Fruit fly (Drosophila melanogaster): ENCODE measurements around the gene Manf.

Manf gene

DNA sequence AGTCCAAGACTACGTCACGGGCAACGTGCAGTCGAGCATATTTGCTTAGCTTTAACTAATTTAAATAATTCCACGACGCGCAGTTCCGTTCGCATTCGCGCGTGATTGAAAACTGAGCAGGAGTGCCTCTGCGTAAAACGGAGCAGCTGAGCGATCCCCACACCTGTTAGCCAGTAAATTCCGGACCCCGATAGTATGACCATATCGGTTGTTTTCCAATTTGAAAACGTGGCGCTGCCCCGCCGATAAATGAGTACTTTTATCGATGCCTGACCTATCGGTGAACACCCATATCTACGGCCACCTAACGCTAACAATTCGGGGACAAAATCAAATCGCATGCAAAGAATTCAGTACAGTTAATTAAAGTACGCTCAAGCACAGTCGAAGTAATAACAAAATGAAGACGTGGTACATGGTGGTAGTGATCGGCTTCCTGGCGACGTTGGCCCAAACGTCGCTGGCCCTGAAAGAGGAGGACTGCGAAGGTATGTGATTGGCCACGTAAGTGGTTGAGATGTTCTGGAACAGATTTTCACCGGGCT, at the start of gene Manf, which contains the start of gene CG14879:
TSS of gene Manf (plus strand) at position 294 of the 545 bp plus-strand sequence.
TSS of gene CG14879 (minus strand) at position 116 of the 545 bp plus-strand sequence.
- TF ChIP-seq CrebA (GFP tag; optimal IDR thresholded peaks at IDR 0.05; ENCODE audit: borderline replicate concordance) (peak; percentile 92), Hr83 (GFP tag; optimal IDR thresholded peaks at IDR 0.05; ENCODE audit: poor library complexity, severe bottlenecking) (peak; percentile 17), woc (GFP tag; optimal IDR thresholded peaks at IDR 0.05) (no peak), OdsH (GFP tag; optimal IDR thresholded peaks at IDR 0.05) (no peak), CG9705 (GFP tag; optimal IDR thresholded peaks at IDR 0.05) (no peak), h (GFP tag; optimal IDR thresholded peaks at IDR 0.05) (peak; percentile 26), Rel (GFP tag; optimal IDR thresholded peaks at IDR 0.05) (no peak), Rel (tag; optimal IDR thresholded peaks at IDR 0.05) (peak; percentile 69), Hnf4 (GFP tag; optimal IDR thresholded peaks at IDR 0.05) (peak; percentile 22), ey (GFP tag; optimal IDR thresholded peaks at IDR 0.05) (no peak), Jra (GFP tag; optimal IDR thresholded peaks at IDR 0.05) (no peak), rgr (GFP tag; optimal IDR thresholded peaks at IDR 0.05) (peak; percentile 20), sv (GFP tag; optimal IDR thresholded peaks at IDR 0.05) (no peak)

DNA sequence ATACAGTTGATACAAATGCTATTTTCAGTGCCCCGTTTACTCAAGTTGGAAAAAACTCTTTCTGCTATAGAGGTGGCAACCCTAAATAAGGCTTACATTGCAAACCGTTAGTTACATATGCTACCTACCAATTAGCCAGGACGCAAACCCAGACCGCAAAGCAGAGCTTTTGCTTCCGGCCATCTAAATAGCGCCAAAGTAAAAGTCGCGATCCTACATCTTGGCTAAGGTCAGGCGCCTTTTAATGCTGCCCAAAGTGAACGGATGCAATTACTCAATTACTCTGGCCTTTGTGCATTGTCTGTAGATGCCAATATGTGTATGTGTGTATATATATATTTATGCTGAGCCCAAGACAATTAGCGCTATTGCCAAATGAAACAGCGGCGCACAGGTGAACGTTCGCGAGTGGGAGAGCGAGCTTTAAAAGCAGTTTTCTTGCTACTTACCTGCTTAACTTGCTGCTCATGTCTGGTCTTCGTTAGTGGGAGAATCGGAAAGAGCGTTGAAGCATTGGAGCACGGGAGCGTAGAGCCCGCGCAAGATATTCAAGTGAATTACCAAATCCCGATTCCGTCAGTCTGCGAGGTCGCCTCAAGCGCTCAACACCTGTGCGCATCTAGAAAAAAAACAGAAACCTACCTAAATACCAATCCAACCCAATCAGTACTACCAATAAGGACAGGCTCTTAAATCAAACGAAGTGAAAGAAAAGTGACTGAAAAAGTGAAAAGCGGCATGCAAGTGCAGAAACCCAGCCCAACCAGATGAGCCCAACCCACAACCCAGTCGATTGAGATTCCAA, 43.8 kb upstream of the Manf start, which contains the start of gene Zip89B:
TSS of gene Zip89B (plus strand) at position 574 of the 805 bp plus-strand sequence.
- TF ChIP-seq Dfd (GFP tag; optimal IDR thresholded peaks at IDR 0.05) (no peak), Hnf4 (GFP tag; optimal IDR thresholded peaks at IDR 0.05) (no peak), N (GFP tag; optimal IDR thresholded peaks at IDR 0.05) (no peak), usp (GFP tag; optimal IDR thresholded peaks at IDR 0.05) (no peak), sv (GFP tag; optimal IDR thresholded peaks at IDR 0.05) (no peak), pan (optimal IDR thresholded peaks at IDR 0.05) (no peak), sage (GFP tag; optimal IDR thresholded peaks at IDR 0.05) (peak; percentile 25), dl (GFP tag; optimal IDR thresholded peaks at IDR 0.05; ENCODE audit: insufficient read depth in 1 of 2, partially characterized antibody in 2 of 2) (peak; percentile 71 to 86), psq (GFP tag; optimal IDR thresholded peaks at IDR 0.05) (peak; percentile 8), CrebA (GFP tag; optimal IDR thresholded peaks at IDR 0.05; ENCODE audit: borderline replicate concordance) (no peak), Jra (GFP tag; optimal IDR thresholded peaks at IDR 0.05) (no peak), HLH106 (tag; optimal IDR thresholded peaks at IDR 0.05) (no peak), Rel (GFP tag; optimal IDR thresholded peaks at IDR 0.05) (no peak), Rel (tag; optimal IDR thresholded peaks at IDR 0.05) (peak; percentile 40), tai (GFP tag; optimal IDR thresholded peaks at IDR 0.05) (no peak), Dif (GFP tag; optimal IDR thresholded peaks at IDR 0.05; ENCODE audit: partially characterized antibody) (peak; percentile 89), OdsH (GFP tag; optimal IDR thresholded peaks at IDR 0.05) (peak; percentile 18), woc (GFP tag; optimal IDR thresholded peaks at IDR 0.05) (no peak)

DNA sequence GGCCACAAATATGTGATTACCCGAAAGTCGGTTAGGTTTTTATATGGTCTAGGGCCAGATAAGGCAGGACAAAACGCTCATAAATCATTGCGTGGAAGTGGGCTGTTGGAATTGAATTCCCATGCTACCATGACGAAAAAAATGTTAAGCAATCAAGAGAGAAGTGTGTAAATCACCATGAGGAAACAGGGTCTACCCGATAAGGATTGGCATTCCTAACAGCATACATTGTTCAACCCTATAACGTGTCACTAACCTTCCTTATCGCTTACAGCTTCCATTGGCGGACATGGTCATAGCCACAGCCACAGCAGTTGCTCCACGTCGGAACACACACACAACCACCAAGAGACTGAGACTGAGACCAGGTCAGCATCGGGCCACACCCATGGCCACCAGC, 41.1 kb upstream of the Manf start:
- TF ChIP-seq Abd-B (GFP tag; optimal IDR thresholded peaks at IDR 0.05) = no peak
- TF ChIP-seq Hnf4 (GFP tag; optimal IDR thresholded peaks at IDR 0.05) = no peak
- no peak for TF ChIP-seq Hr78 (GFP tag; optimal IDR thresholded peaks at IDR 0.05)
- no peak for TF ChIP-seq Dfd (GFP tag; optimal IDR thresholded peaks at IDR 0.05)
- TF ChIP-seq dsf (GFP tag; optimal IDR thresholded peaks at IDR 0.05; ENCODE audit: borderline replicate concordance) = no peak
- no peak for TF ChIP-seq usp (GFP tag; optimal IDR thresholded peaks at IDR 0.05)
- TF ChIP-seq sage (GFP tag; optimal IDR thresholded peaks at IDR 0.05) = no peak
- no peak for TF ChIP-seq CG32264 (GFP tag; optimal IDR thresholded peaks at IDR 0.05)
- TF ChIP-seq Jra (GFP tag; optimal IDR thresholded peaks at IDR 0.05) = no peak
- TF ChIP-seq rgr (GFP tag; optimal IDR thresholded peaks at IDR 0.05) = no peak
- no peak for TF ChIP-seq CrebA (GFP tag; optimal IDR thresholded peaks at IDR 0.05; ENCODE audit: borderline replicate concordance)
- TF ChIP-seq Hr83 (GFP tag; optimal IDR thresholded peaks at IDR 0.05; ENCODE audit: poor library complexity, severe bottlenecking) = no peak
- no peak for TF ChIP-seq h (GFP tag; optimal IDR thresholded peaks at IDR 0.05)

DNA sequence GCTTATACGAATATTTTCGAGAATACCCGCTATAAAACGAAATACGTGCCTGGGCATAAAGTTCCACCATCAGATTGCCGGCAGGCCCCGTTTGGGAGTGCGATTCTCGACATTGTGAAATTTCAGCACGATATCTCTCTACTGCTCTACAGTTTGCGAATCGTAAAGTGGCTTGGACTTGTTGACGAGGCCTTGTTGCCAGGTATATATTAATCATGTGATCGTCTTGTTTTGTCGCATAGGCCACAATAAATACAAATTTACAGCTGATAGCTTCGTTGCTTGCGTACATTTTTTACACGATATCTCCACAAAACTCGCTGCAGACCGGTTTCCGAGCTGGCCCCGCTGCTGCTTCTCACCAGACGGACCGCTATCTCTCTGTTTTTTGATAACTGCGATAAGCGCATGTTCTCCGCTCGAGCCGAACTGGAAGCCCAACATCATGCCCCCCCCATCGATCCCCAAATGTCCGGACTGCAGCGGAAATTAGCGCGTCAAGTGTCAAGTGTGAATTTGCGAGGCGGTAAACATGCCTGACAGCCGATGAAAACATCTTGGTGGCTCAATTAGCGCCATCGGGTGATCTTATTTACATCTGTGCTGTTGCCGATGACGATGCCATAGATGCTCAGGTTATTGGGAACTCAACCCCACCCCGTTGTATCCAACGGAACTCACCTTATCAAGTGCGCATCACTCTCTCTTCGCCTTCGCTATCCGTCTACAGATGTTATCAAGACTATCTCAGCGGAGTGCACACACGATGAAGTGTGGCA, 39.7 kb upstream of the Manf start:
- TF ChIP-seq foxo (GFP tag; optimal IDR thresholded peaks at IDR 0.05) (peak in 1 of 2 experiments; percentile 58), pan (optimal IDR thresholded peaks at IDR 0.05) (no peak), N (GFP tag; optimal IDR thresholded peaks at IDR 0.05) (no peak), Myc (optimal IDR thresholded peaks at IDR 0.05) (no peak), lola (GFP tag; optimal IDR thresholded peaks at IDR 0.05) (no peak), OdsH (GFP tag; optimal IDR thresholded peaks at IDR 0.05) (no peak), h (GFP tag; optimal IDR thresholded peaks at IDR 0.05) (peak; percentile 11), HLH106 (tag; optimal IDR thresholded peaks at IDR 0.05) (peak; percentile 18), rgr (GFP tag; optimal IDR thresholded peaks at IDR 0.05) (no peak), Vsx2 (GFP tag; optimal IDR thresholded peaks at IDR 0.05; ENCODE audit: partially characterized antibody) (no peak), brk (GFP tag; optimal IDR thresholded peaks at IDR 0.05) (no peak), dsf (GFP tag; optimal IDR thresholded peaks at IDR 0.05; ENCODE audit: borderline replicate concordance) (no peak), dmrt93B (GFP tag; optimal IDR thresholded peaks at IDR 0.05) (no peak), Dif (GFP tag; optimal IDR thresholded peaks at IDR 0.05; ENCODE audit: partially characterized antibody) (no peak), sage (GFP tag; optimal IDR thresholded peaks at IDR 0.05) (no peak), sv (GFP tag; optimal IDR thresholded peaks at IDR 0.05) (peak; percentile 20), CG32264 (GFP tag; optimal IDR thresholded peaks at IDR 0.05) (no peak), Abd-B (GFP tag; optimal IDR thresholded peaks at IDR 0.05) (no peak), fru (GFP tag; optimal IDR thresholded peaks at IDR 0.05) (peak; percentile 42), usp (GFP tag; optimal IDR thresholded peaks at IDR 0.05) (no peak), CrebA (GFP tag; optimal IDR thresholded peaks at IDR 0.05; ENCODE audit: borderline replicate concordance) (no peak), Hnf4 (GFP tag; optimal IDR thresholded peaks at IDR 0.05) (peak; percentile 3), Hr78 (GFP tag; optimal IDR thresholded peaks at IDR 0.05) (no peak), Jra (GFP tag; optimal IDR thresholded peaks at IDR 0.05) (no peak), dl (GFP tag; optimal IDR thresholded peaks at IDR 0.05; ENCODE audit: insufficient read depth in 1 of 2, partially characterized antibody in 2 of 2) (no peak), GATAd (GFP tag; optimal IDR thresholded peaks at IDR 0.05) (no peak)

All from whole organism, wandering third instar larva.